Fruit fly (Drosophila melanogaster) whole organism, prepupa: ENCODE data around the gene CG12728.

ENCODE experiments used
- CG11902 ChIP-seq: fragments of 200-800 bp; sonication (Bioruptor generic); optimal IDR thresholded peaks from 3 replicates; lab custom pipeline; 2016; ENCODE audit warnings: missing biosample characterization, missing genetic modification characterization
- CG6808 ChIP-seq: fragments of 200-800 bp; sonication (Bioruptor generic); optimal IDR thresholded peaks from 3 replicates; lab custom pipeline; 2017; ENCODE audit warnings: missing biosample characterization, missing genetic modification characterization, mild to moderate bottlenecking, moderate library complexity, missing genetic modification reagents
- CG6854 ChIP-seq: fragments of 200-800 bp; sonication (Bioruptor generic); optimal IDR thresholded peaks from 2 replicates; lab custom pipeline; 2017; ENCODE audit warnings: missing biosample characterization, mild to moderate bottlenecking, missing genetic modification characterization
- CG8632 ChIP-seq: fragments of 200-800 bp; sonication (Bioruptor generic); optimal IDR thresholded peaks from 3 replicates; lab custom pipeline; 2016; ENCODE audit warnings: missing biosample characterization, missing genetic modification characterization
- dac ChIP-seq: fragments of 200-800 bp; sonication (Bioruptor generic); optimal IDR thresholded peaks from 2 replicates; lab custom pipeline; 2017; ENCODE audit warnings: missing biosample characterization, mild to moderate bottlenecking, missing genetic modification characterization

dm6 chrX:5955207-5955679 lies 12.8 kb downstream of the CG12728 start, which contains the start of gene CG6067:
- no peak for TF ChIP-seq CG8632 (GFP tag; lab: Kevin White, UChicago)
- no peak for TF ChIP-seq dac (GFP tag; lab: Kevin White, UChicago)
- TF ChIP-seq CG11902 (GFP tag; lab: Kevin White, UChicago): no peak
- no peak for TF ChIP-seq CG6808
- TF ChIP-seq CG6854 (GFP tag; lab: Kevin White, UChicago): no peak
